Worm (Caenorhabditis elegans) whole organism, L2 larva: ENCODE results near the gene dmd-3.

Source experiments
- C34F6.9 ChIP-seq: fragments of 150-350 bp; optimal IDR thresholded peaks from 2 replicates; lab custom pipeline; 2014; ENCODE audit warnings: missing biosample characterization, missing genetic modification characterization
- F13H6.1 ChIP-seq: sonication (generic microtip); optimal IDR thresholded peaks from 2 replicates; lab custom pipeline; 2016; ENCODE audit warnings: missing genetic modification characterization, missing compliant biosample characterization
- R02D3.7 ChIP-seq: fragments of 150-350 bp; optimal IDR thresholded peaks from 2 replicates; lab custom pipeline; 2014; ENCODE audit warnings: missing biosample characterization, missing genetic modification characterization
- Y55F3AM.14 ChIP-seq: fragments of 200-800 bp; sonication (Bioruptor generic); optimal IDR thresholded peaks from 2 replicates; lab custom pipeline; 2018; ENCODE audit warnings: mild to moderate bottlenecking, missing genetic modification characterization, missing compliant biosample characterization
- ZK546.5 ChIP-seq: sonication (generic microtip); optimal IDR thresholded peaks from 2 replicates; lab custom pipeline; 2017; ENCODE audit warnings: missing biosample characterization, missing genetic modification characterization
- alr-1 ChIP-seq: fragments of 150-350 bp; optimal IDR thresholded peaks from 2 replicates; lab custom pipeline; 2014; ENCODE audit warnings: missing biosample characterization, missing genetic modification characterization
- aly-2 ChIP-seq: fragments of 150-350 bp; optimal IDR thresholded peaks from 2 replicates; lab custom pipeline; 2014; ENCODE audit warnings: missing biosample characterization, missing genetic modification characterization
- ama-1 ChIP-seq: fragments of 150-350 bp; optimal IDR thresholded peaks from 2 replicates; lab custom pipeline; 2018; ENCODE audit warnings: inconsistent platforms
- blmp-1 ChIP-seq: sonication (generic microtip); optimal IDR thresholded peaks from 2 replicates; lab custom pipeline; 2017; ENCODE audit warnings: missing genetic modification characterization, mild to moderate bottlenecking, missing compliant biosample characterization, antibody characterized with exemption, moderate library complexity; ENCODE audit not compliant: insufficient read depth
- ceh-16 ChIP-seq: fragments of 150-350 bp; optimal IDR thresholded peaks from 2 replicates; lab custom pipeline; 2014; ENCODE audit warnings: missing biosample characterization, missing genetic modification characterization
- ceh-82 ChIP-seq: fragments of 150-350 bp; optimal IDR thresholded peaks from 2 replicates; lab custom pipeline; 2014; ENCODE audit warnings: missing biosample characterization, missing genetic modification characterization
- crh-2 ChIP-seq: sonication (generic microtip); optimal IDR thresholded peaks from 2 replicates; lab custom pipeline; 2017; ENCODE audit warnings: missing biosample characterization, missing genetic modification characterization
- dmd-4 ChIP-seq: sonication (generic microtip); optimal IDR thresholded peaks from 2 replicates; lab custom pipeline; 2017; ENCODE audit warnings: missing biosample characterization, missing genetic modification characterization
- egl-27 ChIP-seq: sonication (generic microtip); optimal IDR thresholded peaks from 3 replicates; lab custom pipeline; 2017; ENCODE audit warnings: missing biosample characterization, missing genetic modification reagents, missing genetic modification characterization
- elt-1 ChIP-seq: fragments of 150-350 bp; optimal IDR thresholded peaks from 2 replicates; lab custom pipeline; 2014; ENCODE audit warnings: missing biosample characterization, missing genetic modification characterization
- elt-3 ChIP-seq: sonication (generic microtip); optimal IDR thresholded peaks from 2 replicates; lab custom pipeline; 2017; ENCODE audit warnings: missing biosample characterization, missing genetic modification characterization
- fos-1 ChIP-seq: fragments of 150-350 bp; optimal IDR thresholded peaks from 2 replicates; lab custom pipeline; 2014; ENCODE audit warnings: missing biosample characterization, missing genetic modification characterization
- gmeb-1 ChIP-seq: fragments of 150-350 bp; optimal IDR thresholded peaks from 2 replicates; lab custom pipeline; 2014; ENCODE audit warnings: missing biosample characterization, missing genetic modification characterization
- lin-11 ChIP-seq: fragments of 150-350 bp; sonication (generic microtip); optimal IDR thresholded peaks from 2 replicates; lab custom pipeline; 2014; ENCODE audit warnings: missing biosample characterization, missing genetic modification characterization, inconsistent platforms, mixed read lengths
- lin-13 ChIP-seq: fragments of 150-350 bp; optimal IDR thresholded peaks from 2 replicates; lab custom pipeline; 2014; ENCODE audit warnings: missing biosample characterization, missing genetic modification reagents, missing genetic modification characterization
- lin-39 ChIP-seq: fragments of 150-350 bp; optimal IDR thresholded peaks from 2 replicates; lab custom pipeline; 2014; ENCODE audit warnings: missing biosample characterization, missing genetic modification reagents, missing genetic modification characterization
- lsy-2 ChIP-seq, 2 experiments: fragments of 150-350 bp in 1 of 2; sonication (generic microtip) in 1 of 2; optimal IDR thresholded peaks; 2 replicates each; lab custom pipeline; 2014 to 2017; ENCODE audit warnings: missing biosample characterization in 2 of 2, missing genetic modification characterization in 2 of 2
- mab-5 ChIP-seq: fragments of 150-350 bp; optimal IDR thresholded peaks from 2 replicates; lab custom pipeline; 2014; ENCODE audit warnings: missing biosample characterization, missing genetic modification characterization
- mbf-1 ChIP-seq: sonication (generic microtip); optimal IDR thresholded peaks from 2 replicates; lab custom pipeline; 2017; ENCODE audit warnings: missing biosample characterization, missing genetic modification characterization
- mdl-1 ChIP-seq, 2 experiments: fragments of 150-350 bp in 1 of 2; sonication (generic microtip) in 1 of 2; optimal IDR thresholded peaks; 2 replicates each; lab custom pipeline; 2017; ENCODE audit warnings: missing biosample characterization in 2 of 2, missing genetic modification characterization in 2 of 2
- nhr-10 ChIP-seq: sonication (generic microtip); optimal IDR thresholded peaks from 2 replicates; lab custom pipeline; 2017; ENCODE audit warnings: missing biosample characterization, missing genetic modification characterization
- nhr-11 ChIP-seq: fragments of 150-350 bp; optimal IDR thresholded peaks from 2 replicates; lab custom pipeline; 2014; ENCODE audit warnings: missing biosample characterization, missing genetic modification characterization
- nhr-12 ChIP-seq: fragments of 150-350 bp; optimal IDR thresholded peaks from 2 replicates; lab custom pipeline; 2014; ENCODE audit warnings: missing biosample characterization, missing genetic modification characterization
- nhr-129 ChIP-seq: fragments of 150-350 bp; optimal IDR thresholded peaks from 2 replicates; lab custom pipeline; 2014; ENCODE audit warnings: missing biosample characterization, missing genetic modification characterization
- nhr-21 ChIP-seq: fragments of 150-350 bp; optimal IDR thresholded peaks from 2 replicates; lab custom pipeline; 2014; ENCODE audit warnings: missing biosample characterization, missing genetic modification characterization
- nhr-23 ChIP-seq: fragments of 150-350 bp; optimal IDR thresholded peaks from 2 replicates; lab custom pipeline; 2014; ENCODE audit warnings: missing biosample characterization, missing genetic modification reagents, missing genetic modification characterization
- nhr-237 ChIP-seq: fragments of 150-350 bp; optimal IDR thresholded peaks from 2 replicates; lab custom pipeline; 2014; ENCODE audit warnings: missing biosample characterization, missing genetic modification characterization
- nhr-25 ChIP-seq: fragments of 150-350 bp; sonication (generic microtip); optimal IDR thresholded peaks from 3 replicates; lab custom pipeline; 2014; ENCODE audit warnings: missing biosample characterization, missing genetic modification characterization
- nhr-6 ChIP-seq: fragments of 150-350 bp; optimal IDR thresholded peaks from 2 replicates; lab custom pipeline; 2014; ENCODE audit warnings: missing biosample characterization, missing genetic modification characterization
- nhr-77 ChIP-seq: fragments of 150-350 bp; optimal IDR thresholded peaks from 2 replicates; lab custom pipeline; 2014; ENCODE audit warnings: missing biosample characterization, missing genetic modification characterization
- peb-1 ChIP-seq: fragments of 150-350 bp; optimal IDR thresholded peaks from 2 replicates; lab custom pipeline; 2014; ENCODE audit warnings: missing biosample characterization, missing genetic modification characterization
- sem-4 ChIP-seq: fragments of 150-350 bp; optimal IDR thresholded peaks from 2 replicates; lab custom pipeline; 2014; ENCODE audit warnings: missing biosample characterization, missing genetic modification reagents, missing genetic modification characterization
- skn-1 ChIP-seq: sonication (generic microtip); optimal IDR thresholded peaks from 2 replicates; lab custom pipeline; 2017; ENCODE audit warnings: missing biosample characterization, missing genetic modification characterization
- sma-3 ChIP-seq: sonication (generic microtip); optimal IDR thresholded peaks from 2 replicates; lab custom pipeline; 2016; ENCODE audit warnings: missing genetic modification reagents, missing genetic modification characterization, missing compliant biosample characterization
- sma-9 ChIP-seq, 2 experiments: fragments of 150-350 bp in 1 of 2; sonication (generic microtip) in 1 of 2; optimal IDR thresholded peaks; 2 replicates each; lab custom pipeline; 2014 to 2016; ENCODE audit warnings: missing genetic modification characterization in 2 of 2, mild to moderate bottlenecking in 1 of 2, missing biosample characterization in 1 of 2, missing compliant biosample characterization in 1 of 2, missing genetic modification reagents in 1 of 2, moderate library complexity in 1 of 2
- snpc-4 ChIP-seq: fragments of 150-350 bp; optimal IDR thresholded peaks from 2 replicates; lab custom pipeline; 2014; ENCODE audit warnings: missing biosample characterization, missing genetic modification characterization
- unc-39 ChIP-seq: fragments of 150-350 bp; optimal IDR thresholded peaks from 2 replicates; lab custom pipeline; 2014; ENCODE audit warnings: missing biosample characterization, missing genetic modification characterization
- unc-55 ChIP-seq: fragments of 150-350 bp; sonication (generic microtip); optimal IDR thresholded peaks from 3 replicates; lab custom pipeline; 2014; ENCODE audit warnings: missing biosample characterization, missing genetic modification reagents, missing genetic modification characterization
- unc-62 ChIP-seq: fragments of 150-350 bp; optimal IDR thresholded peaks from 2 replicates; lab custom pipeline; 2014; ENCODE audit warnings: missing biosample characterization, missing genetic modification reagents, missing genetic modification characterization
- zag-1 ChIP-seq: fragments of 150-350 bp; optimal IDR thresholded peaks from 2 replicates; lab custom pipeline; 2014; ENCODE audit warnings: missing biosample characterization, missing genetic modification characterization
- ztf-1 ChIP-seq: fragments of 200-800 bp; sonication (Bioruptor generic); conservative IDR thresholded peaks from 2 replicates; pipeline ENCODE4 v1.3.6; 2022; ENCODE audit warnings: missing genetic modification characterization, missing compliant biosample characterization
- ztf-11 ChIP-seq: sonication (generic microtip); optimal IDR thresholded peaks from 2 replicates; lab custom pipeline; 2017; ENCODE audit warnings: missing biosample characterization, missing genetic modification characterization
- ztf-4 ChIP-seq: fragments of 150-350 bp; optimal IDR thresholded peaks from 2 replicates; lab custom pipeline; 2014; ENCODE audit warnings: missing biosample characterization, missing genetic modification characterization

Gene dmd-3

ce11 chrV:19643015-19643414, 12.0 kb downstream of the dmd-3 start:
- peak; percentile 10 for TF ChIP-seq ztf-4 (tag; lab: Kevin White, UChicago)
- TF ChIP-seq lin-13 (GFP tag; lab: Kevin White, UChicago), result peak; percentile 84
- no peak for TF ChIP-seq lin-39 (tag; lab: Kevin White, UChicago)
- TF ChIP-seq fos-1, result peak; percentile 79
- no peak for TF ChIP-seq elt-3 (tag; lab: Kevin White, UChicago)
- TF ChIP-seq unc-55 (GFP tag; lab: Kevin White, UChicago), result peak; percentile 82
- TF ChIP-seq F13H6.1 (tag; lab: Kevin White, UChicago), result peak; percentile 82
- TF ChIP-seq mab-5, result peak; percentile 45
- TF ChIP-seq peb-1 (tag; lab: Kevin White, UChicago), result no peak
- no peak for TF ChIP-seq ztf-11 (tag; lab: Kevin White, UChicago)
- TF ChIP-seq nhr-21, result peak; percentile 82
- TF ChIP-seq nhr-12, result no peak
- TF ChIP-seq dmd-4 (tag; lab: Kevin White, UChicago), result no peak
- peak in 1 of 2 experiments; percentile 53 for TF ChIP-seq mdl-1 (tag; optimal IDR thresholded peaks at IDR 0.05; lab: Kevin White, UChicago)
- no peak for TF ChIP-seq unc-39 (tag; lab: Kevin White, UChicago)
- peak; percentile 84 for TF ChIP-seq sma-3 (GFP tag; lab: Kevin White, UChicago)
- peak; percentile 66 for TF ChIP-seq gmeb-1 (tag; lab: Kevin White, UChicago)
- TF ChIP-seq lin-11 (tag; lab: Kevin White, UChicago), result peak; percentile 64
- TF ChIP-seq mbf-1 (tag; lab: Kevin White, UChicago), result no peak
- TF ChIP-seq elt-1 (tag; lab: Kevin White, UChicago), result no peak
- no peak for TF ChIP-seq nhr-237 (tag; lab: Kevin White, UChicago)
- TF ChIP-seq R02D3.7, result no peak
- peak; percentile 15 for TF ChIP-seq nhr-6
- no peak for TF ChIP-seq blmp-1
- TF ChIP-seq zag-1, result peak; percentile 42
- TF ChIP-seq nhr-129 (tag; lab: Kevin White, UChicago), result peak; percentile 58
- TF ChIP-seq ceh-82, result no peak
- TF ChIP-seq Y55F3AM.14, result peak; percentile 85
- peak; percentile 14 for TF ChIP-seq ceh-16 (tag; lab: Kevin White, UChicago)
- TF ChIP-seq ZK546.5 (tag; lab: Kevin White, UChicago), result no peak
- peak; percentile 17 for TF ChIP-seq nhr-25 (tag; lab: Kevin White, UChicago)
- TF ChIP-seq egl-27 (tag; lab: Kevin White, UChicago), result peak; percentile 57
- TF ChIP-seq sem-4 (tag; lab: Kevin White, UChicago), result peak; percentile 11
- no peak for TF ChIP-seq aly-2 (tag; lab: Kevin White, UChicago)
- TF ChIP-seq lsy-2 (tag; optimal IDR thresholded peaks at IDR 0.05; lab: Kevin White, UChicago), result peak; percentile 84 to 86
- no peak for TF ChIP-seq unc-62 (GFP tag; lab: Kevin White, UChicago)
- TF ChIP-seq C34F6.9 (tag; lab: Kevin White, UChicago), result peak; percentile 65
- TF ChIP-seq ama-1 (lab: Kevin White, UChicago), result no peak
- peak; percentile 77 for TF ChIP-seq crh-2
- TF ChIP-seq ztf-1 (GFP tag; lab: Robert Waterston, UW), result no peak
- TF ChIP-seq snpc-4 (tag; lab: Kevin White, UChicago), result peak; percentile 27
- no peak for TF ChIP-seq sma-9 (GFP tag; optimal IDR thresholded peaks at IDR 0.05; lab: Kevin White, UChicago)
- TF ChIP-seq sma-9 (tag; optimal IDR thresholded peaks at IDR 0.05; lab: Kevin White, UChicago), result no peak
- TF ChIP-seq nhr-11, result peak; percentile 59
- TF ChIP-seq alr-1 (tag; lab: Kevin White, UChicago), result no peak
- TF ChIP-seq nhr-23, result no peak
- peak; percentile 37 for TF ChIP-seq nhr-10 (tag; lab: Kevin White, UChicago)
- no peak for TF ChIP-seq skn-1 (tag; lab: Kevin White, UChicago)
- no peak for TF ChIP-seq nhr-77 (tag; lab: Kevin White, UChicago)
